Worm (Caenorhabditis elegans) whole organism, midembryonic: ENCODE measurements around the gene C13A10.2.

Source experiments
- T22C8.4 ChIP-seq: fragments of 200-800 bp; sonication (Bioruptor generic); IDR thresholded peaks from 2 replicates; pipeline ENCODE4 v1.3.6; 2022; ENCODE audit warnings: missing genetic modification characterization, missing compliant biosample characterization
- flt-1 ChIP-seq: fragments of 200-800 bp; sonication (Bioruptor generic); IDR thresholded peaks from 2 replicates; pipeline ENCODE4 v1.3.6; 2022; ENCODE audit warnings: missing genetic modification characterization, missing compliant biosample characterization
- med-1 ChIP-seq: sonication (generic microtip); optimal IDR thresholded peaks from 2 replicates; lab custom pipeline; 2017; ENCODE audit warnings: missing genetic modification characterization, mild to moderate bottlenecking, missing compliant biosample characterization, antibody characterized with exemption, missing genetic modification reagents; ENCODE audit not compliant: insufficient read depth

ce11 chrII:1357262-1357661 lies 543 bp downstream of the C13A10.2 start:
- TF ChIP-seq flt-1 (GFP tag; lab: Robert Waterston, UW) (no peak), med-1 (GFP tag; lab: Kevin White, UChicago) (no peak), T22C8.4 (GFP tag; lab: Robert Waterston, UW) (no peak)
